Worm (Caenorhabditis elegans) whole organism, early embryonic: ENCODE results near the gene K04H4.5.

Experiments
- B0310.2 ChIP-seq: sonication (generic microtip); optimal IDR thresholded peaks from 2 replicates; lab custom pipeline; 2016; ENCODE audit warnings: mild to moderate bottlenecking, missing genetic modification characterization, missing compliant biosample characterization
- F13C5.2 ChIP-seq: sonication (generic microtip); optimal IDR thresholded peaks from 2 replicates; lab custom pipeline; 2017; ENCODE audit warnings: mild to moderate bottlenecking, missing genetic modification characterization, inconsistent platforms, missing compliant biosample characterization
- aly-1 ChIP-seq: sonication (generic microtip); optimal IDR thresholded peaks from 2 replicates; lab custom pipeline; 2016; ENCODE audit warnings: missing genetic modification characterization, missing compliant biosample characterization
- ama-1 ChIP-seq: fragments of 150-350 bp; optimal IDR thresholded peaks from 2 replicates; lab custom pipeline; 2014
- ceh-13 ChIP-seq: fragments of 200-800 bp; sonication (Bioruptor generic); optimal IDR thresholded peaks from 2 replicates; lab custom pipeline; 2018; ENCODE audit warnings: mild to moderate bottlenecking, missing genetic modification characterization, missing compliant biosample characterization
- ceh-36 ChIP-seq: sonication (generic microtip); optimal IDR thresholded peaks from 2 replicates; lab custom pipeline; 2016; ENCODE audit warnings: missing genetic modification characterization, inconsistent platforms, missing compliant biosample characterization
- ets-7 ChIP-seq: sonication (generic microtip); optimal IDR thresholded peaks from 2 replicates; lab custom pipeline; 2016; ENCODE audit warnings: missing genotype, missing genetic modification characterization, missing compliant biosample characterization
- flt-1 ChIP-seq: fragments of 200-800 bp; sonication (Bioruptor generic); IDR thresholded peaks from 2 replicates; pipeline ENCODE4 v1.3.6; 2022; ENCODE audit warnings: missing genetic modification characterization, missing compliant biosample characterization
- hmbx-1 ChIP-seq: sonication (generic microtip); optimal IDR thresholded peaks from 2 replicates; lab custom pipeline; 2016; ENCODE audit warnings: mild to moderate bottlenecking, missing genetic modification characterization, missing compliant biosample characterization
- hmg-4 ChIP-seq: fragments of 200-800 bp; sonication (Bioruptor generic); optimal IDR thresholded peaks from 2 replicates; lab custom pipeline; 2018; ENCODE audit warnings: mild to moderate bottlenecking, missing genetic modification characterization, missing compliant biosample characterization
- hnd-1 ChIP-seq: sonication (generic microtip); optimal IDR thresholded peaks from 2 replicates; lab custom pipeline; 2016; ENCODE audit warnings: missing genetic modification characterization, missing compliant biosample characterization
- pes-1 ChIP-seq: fragments of 200-800 bp; sonication (Bioruptor generic); IDR thresholded peaks from 2 replicates; pipeline ENCODE4 v1.3.6; 2022; ENCODE audit warnings: missing genetic modification reagents, missing genetic modification characterization, missing compliant biosample characterization
- scrt-1 ChIP-seq: fragments of 200-800 bp; sonication (Bioruptor generic); IDR thresholded peaks from 2 replicates; pipeline ENCODE4 v1.3.6; 2022; ENCODE audit warnings: missing genetic modification characterization, missing compliant biosample characterization
- sea-1 ChIP-seq: fragments of 200-800 bp; sonication (Bioruptor generic); conservative IDR thresholded peaks from 2 replicates; pipeline ENCODE4 v1.3.6; 2022; ENCODE audit warnings: missing genetic modification characterization, missing compliant biosample characterization
- tbx-11 ChIP-seq: fragments of 200-800 bp; sonication (Bioruptor generic); IDR thresholded peaks from 2 replicates; pipeline ENCODE4 v1.3.6; 2022; ENCODE audit warnings: missing genetic modification characterization, missing compliant biosample characterization
- tbx-37 ChIP-seq: fragments of 200-800 bp; sonication (Bioruptor generic); conservative IDR thresholded peaks from 2 replicates; pipeline ENCODE4 v1.3.6; 2022; ENCODE audit warnings: missing genetic modification reagents, missing genetic modification characterization, missing compliant biosample characterization
- tra-4 ChIP-seq: sonication (generic microtip); optimal IDR thresholded peaks from 2 replicates; lab custom pipeline; 2017; ENCODE audit warnings: missing genetic modification characterization, missing compliant biosample characterization

K04H4.5 gene

ce11 chrIII:9326528-9326927 is 32.6 kb upstream of the K04H4.5 start:
- TF ChIP-seq ceh-36 (tag; lab: Kevin White, UChicago) (no peak), F13C5.2 (tag; lab: Kevin White, UChicago) (no peak), aly-1 (tag; lab: Kevin White, UChicago) (no peak), pes-1 (GFP tag; lab: Robert Waterston, UW) (no peak), tra-4 (no peak), scrt-1 (GFP tag; lab: Robert Waterston, UW) (no peak), ceh-13 (GFP tag; lab: Kevin White, UChicago) (no peak), tbx-37 (GFP tag; lab: Robert Waterston, UW) (no peak), hnd-1 (tag; lab: Kevin White, UChicago) (no peak), hmbx-1 (tag; lab: Kevin White, UChicago) (no peak), flt-1 (GFP tag; lab: Robert Waterston, UW) (no peak), hmg-4 (GFP tag; lab: Kevin White, UChicago) (no peak), ama-1 (lab: Kevin White, UChicago) (no peak), ets-7 (tag; lab: Kevin White, UChicago) (no peak), sea-1 (GFP tag; lab: Robert Waterston, UW) (no peak)

ce11 chrIII:9327910-9328309 is 31.2 kb upstream of the K04H4.5 start:
- TF ChIP-seq B0310.2 (tag; lab: Kevin White, UChicago), result no peak
- no peak for TF ChIP-seq flt-1 (GFP tag; lab: Robert Waterston, UW)
- no peak for TF ChIP-seq pes-1 (GFP tag; lab: Robert Waterston, UW)
- TF ChIP-seq hmg-4 (GFP tag; lab: Kevin White, UChicago), result no peak
- no peak for TF ChIP-seq sea-1 (GFP tag; lab: Robert Waterston, UW)
- TF ChIP-seq hnd-1 (tag; lab: Kevin White, UChicago), result no peak
- no peak for TF ChIP-seq scrt-1 (GFP tag; lab: Robert Waterston, UW)
- no peak for TF ChIP-seq ceh-36 (tag; lab: Kevin White, UChicago)
- TF ChIP-seq ets-7 (tag; lab: Kevin White, UChicago), result no peak
- no peak for TF ChIP-seq tbx-37 (GFP tag; lab: Robert Waterston, UW)
- no peak for TF ChIP-seq ama-1 (lab: Kevin White, UChicago)
- no peak for TF ChIP-seq hmbx-1 (tag; lab: Kevin White, UChicago)
- TF ChIP-seq F13C5.2 (tag; lab: Kevin White, UChicago), result no peak
- TF ChIP-seq ceh-13 (GFP tag; lab: Kevin White, UChicago), result no peak
- no peak for TF ChIP-seq aly-1 (tag; lab: Kevin White, UChicago)
- no peak for TF ChIP-seq tbx-11 (GFP tag; lab: Robert Waterston, UW)
- no peak for TF ChIP-seq tra-4

ce11 chrIII:9328732-9329131 is 30.4 kb upstream of the K04H4.5 start:
- no peak for TF ChIP-seq ama-1 (lab: Kevin White, UChicago)
- no peak for TF ChIP-seq hmg-4 (GFP tag; lab: Kevin White, UChicago)
- no peak for TF ChIP-seq ceh-36 (tag; lab: Kevin White, UChicago)
- no peak for TF ChIP-seq B0310.2 (tag; lab: Kevin White, UChicago)
- TF ChIP-seq tbx-11 (GFP tag; lab: Robert Waterston, UW), result no peak
- TF ChIP-seq ets-7 (tag; lab: Kevin White, UChicago), result no peak
- TF ChIP-seq tra-4, result no peak
- no peak for TF ChIP-seq scrt-1 (GFP tag; lab: Robert Waterston, UW)
- no peak for TF ChIP-seq pes-1 (GFP tag; lab: Robert Waterston, UW)
- no peak for TF ChIP-seq flt-1 (GFP tag; lab: Robert Waterston, UW)
- TF ChIP-seq hnd-1 (tag; lab: Kevin White, UChicago), result no peak
- TF ChIP-seq sea-1 (GFP tag; lab: Robert Waterston, UW), result no peak
- no peak for TF ChIP-seq hmbx-1 (tag; lab: Kevin White, UChicago)
- no peak for TF ChIP-seq F13C5.2 (tag; lab: Kevin White, UChicago)
- no peak for TF ChIP-seq tbx-37 (GFP tag; lab: Robert Waterston, UW)
- TF ChIP-seq ceh-13 (GFP tag; lab: Kevin White, UChicago), result no peak
- TF ChIP-seq aly-1 (tag; lab: Kevin White, UChicago), result no peak

ce11 chrIII:9329266-9329665 is 29.9 kb upstream of the K04H4.5 start, which contains the start of gene C40H1.3:
Gene C40H1.3, minus strand, starts transcription at chrIII:9329366.
- TF ChIP-seq hmbx-1 (tag; lab: Kevin White, UChicago) (no peak), sea-1 (GFP tag; lab: Robert Waterston, UW) (no peak), ceh-36 (tag; lab: Kevin White, UChicago) (no peak), pes-1 (GFP tag; lab: Robert Waterston, UW) (no peak), ceh-13 (GFP tag; lab: Kevin White, UChicago) (no peak), tbx-11 (GFP tag; lab: Robert Waterston, UW) (no peak), aly-1 (tag; lab: Kevin White, UChicago) (no peak)

ce11 chrIII:9329790-9330366 is 29.3 kb upstream of the K04H4.5 start, which contains the start of gene ttr-5:
Gene ttr-5, plus strand, starts transcription at chrIII:9330316.
- TF ChIP-seq ceh-36 (tag; lab: Kevin White, UChicago), result no peak
- no peak for TF ChIP-seq tbx-11 (GFP tag; lab: Robert Waterston, UW)
- TF ChIP-seq tbx-37 (GFP tag; lab: Robert Waterston, UW), result no peak
- no peak for TF ChIP-seq B0310.2 (tag; lab: Kevin White, UChicago)
- no peak for TF ChIP-seq scrt-1 (GFP tag; lab: Robert Waterston, UW)
- TF ChIP-seq pes-1 (GFP tag; lab: Robert Waterston, UW), result no peak
- TF ChIP-seq ceh-13 (GFP tag; lab: Kevin White, UChicago), result no peak
- TF ChIP-seq ets-7 (tag; lab: Kevin White, UChicago), result no peak
- TF ChIP-seq ama-1 (lab: Kevin White, UChicago), result no peak
- TF ChIP-seq tra-4, result no peak
- no peak for TF ChIP-seq flt-1 (GFP tag; lab: Robert Waterston, UW)
- TF ChIP-seq hmbx-1 (tag; lab: Kevin White, UChicago), result no peak
- no peak for TF ChIP-seq aly-1 (tag; lab: Kevin White, UChicago)
- no peak for TF ChIP-seq sea-1 (GFP tag; lab: Robert Waterston, UW)
- no peak for TF ChIP-seq hnd-1 (tag; lab: Kevin White, UChicago)
- TF ChIP-seq F13C5.2 (tag; lab: Kevin White, UChicago), result no peak
- no peak for TF ChIP-seq hmg-4 (GFP tag; lab: Kevin White, UChicago)

- no peak for TF ChIP-seq sea-1 (GFP tag; lab: Robert Waterston, UW)
- no peak for TF ChIP-seq tbx-37 (GFP tag; lab: Robert Waterston, UW)
- TF ChIP-seq scrt-1 (GFP tag; lab: Robert Waterston, UW), result no peak
- TF ChIP-seq F13C5.2 (tag; lab: Kevin White, UChicago), result no peak
- TF ChIP-seq tbx-11 (GFP tag; lab: Robert Waterston, UW), result no peak
- no peak for TF ChIP-seq hmg-4 (GFP tag; lab: Kevin White, UChicago)
- no peak for TF ChIP-seq aly-1 (tag; lab: Kevin White, UChicago)
- no peak for TF ChIP-seq hnd-1 (tag; lab: Kevin White, UChicago)
- no peak for TF ChIP-seq ceh-13 (GFP tag; lab: Kevin White, UChicago)
- no peak for TF ChIP-seq B0310.2 (tag; lab: Kevin White, UChicago)
- no peak for TF ChIP-seq tra-4
- TF ChIP-seq ama-1 (lab: Kevin White, UChicago), result no peak
- no peak for TF ChIP-seq ceh-36 (tag; lab: Kevin White, UChicago)
- TF ChIP-seq ets-7 (tag; lab: Kevin White, UChicago), result no peak
- no peak for TF ChIP-seq hmbx-1 (tag; lab: Kevin White, UChicago)
These were observed 28.0 kb upstream of the K04H4.5 start, which contains the start of gene ufc-1 for ce11 chrIII:9331084-9331564. Gene ufc-1, plus strand, starts transcription at chrIII:9331514.
